Worm (Caenorhabditis elegans): ENCODE data around the gene aqp-12.

The aqp-12 gene

DNA sequence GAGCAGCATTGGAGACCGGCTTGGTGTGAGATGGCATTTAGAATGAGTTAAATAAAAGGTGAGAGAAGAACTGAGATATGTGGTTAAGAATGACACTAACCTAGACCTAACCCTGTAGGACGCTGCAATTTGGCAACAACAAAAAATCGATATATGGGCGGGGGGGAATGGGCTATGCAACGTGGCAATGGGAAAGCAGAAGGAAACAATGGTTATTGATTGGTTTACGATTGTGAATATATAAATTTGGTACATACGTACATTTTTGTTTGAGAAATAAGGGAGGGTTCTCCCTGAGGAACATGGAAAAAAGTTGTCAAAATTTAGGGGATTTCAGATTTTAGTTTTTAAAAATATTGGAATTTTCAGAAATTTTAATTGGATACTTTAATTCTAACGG, 46.0 kb downstream of the aqp-12 start, which contains the start of gene tag-276:
tag-276 (minus strand) TSS at position 101 of the 400 bp plus-strand sequence.
- no peak for TF ChIP-seq ceh-48 (tag; optimal IDR thresholded peaks at IDR 0.05)
- TF ChIP-seq pha-4 (tag; optimal IDR thresholded peaks at IDR 0.05), result no peak
- TF ChIP-seq ceh-19 (GFP tag; optimal IDR thresholded peaks at IDR 0.05), result no peak
- TF ChIP-seq madf-2 (tag; optimal IDR thresholded peaks at IDR 0.05), result no peak
- TF ChIP-seq lin-11 (tag; optimal IDR thresholded peaks at IDR 0.05), result no peak
- no peak for TF ChIP-seq C08G9.2 (tag; optimal IDR thresholded peaks at IDR 0.05)
- TF ChIP-seq sdc-2 (tag; optimal IDR thresholded peaks at IDR 0.05), result no peak
- TF ChIP-seq tbx-7 (tag; optimal IDR thresholded peaks at IDR 0.05), result no peak
- TF ChIP-seq ceh-6 (GFP tag; optimal IDR thresholded peaks at IDR 0.05), result no peak
- TF ChIP-seq ama-1 (optimal IDR thresholded peaks at IDR 0.05), result no peak
- no peak for TF ChIP-seq ceh-24 (tag; optimal IDR thresholded peaks at IDR 0.05)
- TF ChIP-seq F13H6.1 (tag; optimal IDR thresholded peaks at IDR 0.05), result no peak
- TF ChIP-seq nfya-1 (tag; optimal IDR thresholded peaks at IDR 0.05), result no peak
- no peak for TF ChIP-seq odd-2 (tag; optimal IDR thresholded peaks at IDR 0.05)
- no peak for TF ChIP-seq elt-2 (tag; optimal IDR thresholded peaks at IDR 0.05)
- TF ChIP-seq pax-1 (tag; optimal IDR thresholded peaks at IDR 0.05), result no peak
- no peak for TF ChIP-seq ceh-31 (tag; optimal IDR thresholded peaks at IDR 0.05)

DNA sequence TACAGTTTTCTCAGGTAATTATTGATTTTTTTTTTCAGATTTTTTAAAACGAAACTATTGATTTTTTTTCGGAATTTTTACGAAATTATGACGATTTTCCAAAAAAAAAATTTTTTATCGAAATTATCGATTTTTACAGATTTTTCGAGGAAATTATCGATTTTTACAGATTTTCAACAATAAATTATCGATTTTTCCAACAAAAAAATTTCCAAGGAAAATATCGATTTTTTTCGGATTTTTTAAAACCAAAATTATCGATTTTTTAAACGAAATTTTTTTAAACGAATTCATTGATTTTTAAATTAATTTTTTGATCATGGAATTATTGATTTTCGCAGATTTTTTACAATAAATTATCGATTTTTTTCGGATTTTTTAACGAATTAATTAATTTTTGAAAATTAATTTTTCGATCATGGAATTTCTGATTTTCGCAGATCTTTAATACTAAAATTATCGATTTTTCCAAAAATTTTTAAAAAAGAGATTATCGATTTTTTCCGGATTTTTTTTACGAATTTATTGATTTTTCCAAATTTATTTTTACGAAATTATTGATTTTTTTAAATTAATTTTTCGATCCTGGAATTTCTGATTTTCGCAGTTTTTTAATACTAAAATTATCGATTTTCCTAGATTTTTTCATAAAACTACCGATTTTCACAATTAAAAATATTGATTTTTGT, 52.7 kb downstream of the aqp-12 start:
- TF ChIP-seq T23F11.4 (GFP tag; optimal IDR thresholded peaks at IDR 0.05), result no peak
- TF ChIP-seq hlh-8 (tag; optimal IDR thresholded peaks at IDR 0.05), result no peak
- peak; percentile 70 for TF ChIP-seq ceh-48 (tag; optimal IDR thresholded peaks at IDR 0.05)

DNA sequence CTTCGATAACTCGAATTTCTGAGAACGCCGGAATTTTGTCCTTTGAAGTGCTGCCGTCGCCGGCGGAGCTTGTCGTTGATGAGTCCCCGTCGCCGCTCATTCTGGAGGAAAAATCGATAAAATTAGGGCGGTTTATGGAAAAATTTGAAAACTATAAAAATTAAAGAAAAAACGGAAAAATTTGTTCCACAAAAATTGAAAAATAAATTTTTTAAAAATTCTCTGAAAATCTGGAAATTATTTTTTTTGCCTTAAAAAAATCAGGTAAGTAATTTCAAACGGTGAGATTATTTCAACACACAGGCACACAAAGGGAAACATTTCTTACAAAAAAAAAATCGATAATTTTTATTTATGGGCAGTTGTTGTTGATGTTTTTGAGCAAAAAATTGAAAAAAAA, 53.5 kb downstream of the aqp-12 start, which contains the start of gene parn-2:
parn-2 (minus strand) TSS at position 101 of the 400 bp plus-strand sequence.
- no peak for TF ChIP-seq elt-2 (tag; optimal IDR thresholded peaks at IDR 0.05)
- TF ChIP-seq madf-2 (tag; optimal IDR thresholded peaks at IDR 0.05), result no peak
- no peak for TF ChIP-seq dmd-4 (tag; optimal IDR thresholded peaks at IDR 0.05; ENCODE audit: borderline replicate concordance)
- TF ChIP-seq rnt-1 (tag; optimal IDR thresholded peaks at IDR 0.05), result no peak
- no peak for TF ChIP-seq dve-1 (tag; optimal IDR thresholded peaks at IDR 0.05)
- TF ChIP-seq hlh-6 (tag; optimal IDR thresholded peaks at IDR 0.05), result no peak
- TF ChIP-seq nfya-1 (tag; optimal IDR thresholded peaks at IDR 0.05), result no peak
- no peak for TF ChIP-seq ttx-3 (tag; optimal IDR thresholded peaks at IDR 0.05)
- no peak for TF ChIP-seq ceh-22 (tag; optimal IDR thresholded peaks at IDR 0.05)
- no peak for TF ChIP-seq eyg-1 (tag; optimal IDR thresholded peaks at IDR 0.05)
- no peak for TF ChIP-seq ceh-31 (tag; optimal IDR thresholded peaks at IDR 0.05)
- TF ChIP-seq ceh-18 (tag; optimal IDR thresholded peaks at IDR 0.05), result no peak
- no peak for TF ChIP-seq ets-4 (tag; optimal IDR thresholded peaks at IDR 0.05)
- TF ChIP-seq odd-2 (tag; optimal IDR thresholded peaks at IDR 0.05), result no peak

DNA sequence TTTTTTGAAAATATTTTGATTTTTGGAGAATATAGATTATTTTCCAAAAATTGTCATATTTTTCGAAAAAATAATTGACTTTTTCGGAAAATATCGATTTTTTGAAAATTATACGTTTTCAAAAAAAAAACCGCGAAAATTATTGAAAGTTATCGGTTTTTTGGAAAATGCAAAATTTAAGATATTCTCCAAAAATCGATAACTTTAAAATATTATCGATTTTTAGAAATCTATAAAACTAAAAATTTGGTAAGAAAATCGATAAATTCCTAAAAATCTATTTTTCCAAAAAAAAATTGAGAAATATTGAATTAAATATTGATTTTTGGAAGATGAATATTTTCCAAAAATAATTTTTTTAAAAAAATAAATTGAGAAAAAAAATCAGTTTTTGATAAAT, 54.1 kb downstream of the aqp-12 start:
- TF ChIP-seq ceh-45 (GFP tag; IDR thresholded peaks at IDR 0.05) (no peak), odd-2 (tag; optimal IDR thresholded peaks at IDR 0.05) (no peak), fkh-6 (tag; optimal IDR thresholded peaks at IDR 0.05) (no peak), tbx-7 (tag; optimal IDR thresholded peaks at IDR 0.05) (no peak), pha-4 (tag; optimal IDR thresholded peaks at IDR 0.05) (no peak), K02D7.2 (tag; optimal IDR thresholded peaks at IDR 0.05) (no peak), madf-2 (tag; optimal IDR thresholded peaks at IDR 0.05) (no peak), elt-2 (tag; optimal IDR thresholded peaks at IDR 0.05) (no peak), fax-1 (tag; optimal IDR thresholded peaks at IDR 0.05) (no peak), T23F11.4 (GFP tag; optimal IDR thresholded peaks at IDR 0.05) (no peak), ttx-3 (tag; optimal IDR thresholded peaks at IDR 0.05) (no peak), pax-1 (tag; optimal IDR thresholded peaks at IDR 0.05) (no peak), hlh-15 (tag; optimal IDR thresholded peaks at IDR 0.05) (no peak), ceh-31 (tag; optimal IDR thresholded peaks at IDR 0.05) (no peak), pqm-1 (tag; optimal IDR thresholded peaks at IDR 0.05) (no peak), F13H6.1 (tag; optimal IDR thresholded peaks at IDR 0.05) (no peak), unc-3 (GFP tag; conservative IDR thresholded peaks at IDR 0.05) (no peak), unc-3 (tag; optimal IDR thresholded peaks at IDR 0.05) (no peak)
